Worm (Caenorhabditis elegans) whole organism, L4 larva: Measurements from ENCODE around the gene sru-8.
A peak's percentile ranks its signal among the peaks of the same experiment; 100 is the strongest.

Experiments
- F37D6.2 ChIP-seq: sonication (generic microtip); optimal IDR thresholded peaks from 2 replicates; lab custom pipeline; 2016; ENCODE audit warnings: mild to moderate bottlenecking, missing genetic modification characterization, missing compliant biosample characterization
- T20F7.1 ChIP-seq: fragments of 200-800 bp; sonication (Bioruptor generic); optimal IDR thresholded peaks from 2 replicates; lab custom pipeline; 2018; ENCODE audit warnings: mild to moderate bottlenecking, missing genetic modification characterization, missing compliant biosample characterization
- Y5F2A.4 ChIP-seq: fragments of 200-800 bp; sonication (Bioruptor generic); optimal IDR thresholded peaks from 2 replicates; lab custom pipeline; 2018; ENCODE audit warnings: mild to moderate bottlenecking, missing genetic modification characterization, missing compliant biosample characterization
- Y75B8A.6 ChIP-seq: fragments of 200-800 bp; sonication (Bioruptor generic); IDR thresholded peaks from 2 replicates; pipeline ENCODE4 v1.3.6; 2022; ENCODE audit warnings: missing genetic modification reagents, missing genetic modification characterization, missing compliant biosample characterization
- ZK337.2 ChIP-seq: fragments of 200-800 bp; sonication (Bioruptor generic); IDR thresholded peaks from 2 replicates; pipeline ENCODE4 v1.3.6; 2022; ENCODE audit warnings: missing genetic modification reagents, missing genetic modification characterization, missing compliant biosample characterization
- ZK546.5 ChIP-seq, 2 experiments: sonication (generic microtip); optimal IDR thresholded peaks; 2 replicates each; lab custom pipeline; 2017; ENCODE audit warnings: missing biosample characterization in 2 of 2, missing genetic modification characterization in 2 of 2
- ceh-44 ChIP-seq: fragments of 200-800 bp; sonication (Bioruptor generic); IDR thresholded peaks from 2 replicates; pipeline ENCODE4 v1.3.6; 2022; ENCODE audit warnings: missing genetic modification reagents, missing genetic modification characterization, missing compliant biosample characterization
- cey-2 ChIP-seq: sonication (generic microtip); optimal IDR thresholded peaks from 3 replicates; lab custom pipeline; 2017; ENCODE audit warnings: missing genetic modification characterization, mild to moderate bottlenecking, missing compliant biosample characterization, antibody characterized with exemption, borderline replicate concordance; ENCODE audit not compliant: insufficient read depth
- daf-16 ChIP-seq, 3 experiments: sonication (generic microtip); optimal IDR thresholded peaks; 2 replicates each; lab custom pipeline; 2016 to 2017; ENCODE audit warnings: missing genetic modification characterization in 3 of 3, missing genetic modification reagents in 3 of 3, mild to moderate bottlenecking in 2 of 3, missing compliant biosample characterization in 2 of 3, missing biosample characterization in 1 of 3, moderate library complexity in 1 of 3
- dmd-8 ChIP-seq: fragments of 200-800 bp; sonication (Bioruptor generic); IDR thresholded peaks from 2 replicates; pipeline ENCODE4 v1.3.6; 2022; ENCODE audit warnings: missing genetic modification characterization, missing compliant biosample characterization
- dpl-1 ChIP-seq: fragments of 150-350 bp; optimal IDR thresholded peaks from 2 replicates; lab custom pipeline; 2014; ENCODE audit warnings: missing biosample characterization, missing genetic modification reagents, missing genetic modification characterization
- duxl-1 ChIP-seq: sonication (generic microtip); optimal IDR thresholded peaks from 2 replicates; lab custom pipeline; 2016; ENCODE audit warnings: mild to moderate bottlenecking, missing genetic modification characterization, moderate library complexity, missing compliant biosample characterization; ENCODE audit not compliant: poor library complexity
- egl-27 ChIP-seq: sonication (generic microtip); optimal IDR thresholded peaks from 3 replicates; lab custom pipeline; 2017; ENCODE audit warnings: missing biosample characterization, missing genetic modification reagents, missing genetic modification characterization
- egl-43 ChIP-seq: fragments of 200-800 bp; sonication (Bioruptor generic); IDR thresholded peaks from 2 replicates; pipeline ENCODE4 v1.3.6; 2022; ENCODE audit warnings: missing genetic modification reagents, missing genetic modification characterization, missing compliant biosample characterization
- fkh-10 ChIP-seq: fragments of 150-350 bp; optimal IDR thresholded peaks from 2 replicates; lab custom pipeline; 2014; ENCODE audit warnings: missing biosample characterization, missing genetic modification reagents, missing genetic modification characterization
- hlh-30 ChIP-seq: sonication (generic microtip); optimal IDR thresholded peaks from 2 replicates; lab custom pipeline; 2017; ENCODE audit warnings: antibody characterized with exemption, mild to moderate bottlenecking, missing genetic modification characterization, missing compliant biosample characterization; ENCODE audit not compliant: insufficient read depth
- lin-13 ChIP-seq: fragments of 150-350 bp; optimal IDR thresholded peaks from 2 replicates; lab custom pipeline; 2014; ENCODE audit warnings: missing biosample characterization, missing genetic modification reagents, missing genetic modification characterization
- lin-15B ChIP-seq: fragments of 150-350 bp; sonication (generic microtip); optimal IDR thresholded peaks from 3 replicates; lab custom pipeline; 2014; ENCODE audit warnings: missing biosample characterization, missing genetic modification characterization
- lin-29 ChIP-seq: fragments of 200-800 bp; sonication (Bioruptor generic); IDR thresholded peaks from 2 replicates; pipeline ENCODE4 v1.3.6; 2022; ENCODE audit warnings: missing genetic modification reagents, missing genetic modification characterization, missing compliant biosample characterization
- lin-38 ChIP-seq: fragments of 200-800 bp; sonication (Bioruptor generic); IDR thresholded peaks from 2 replicates; pipeline ENCODE4 v1.3.6; 2022; ENCODE audit warnings: missing genetic modification reagents, missing genetic modification characterization, missing compliant biosample characterization
- lin-39 ChIP-seq: fragments of 150-350 bp; optimal IDR thresholded peaks from 2 replicates; lab custom pipeline; 2014; ENCODE audit warnings: missing biosample characterization, missing genetic modification reagents, missing genetic modification characterization
- madf-9 ChIP-seq: fragments of 200-800 bp; sonication (Bioruptor generic); conservative IDR thresholded peaks from 2 replicates; pipeline ENCODE4 v1.3.6; 2022; ENCODE audit warnings: missing genetic modification reagents, missing genetic modification characterization, missing compliant biosample characterization
- mdl-1 ChIP-seq, 2 experiments: fragments of 150-350 bp in 1 of 2; sonication (generic microtip) in 1 of 2; optimal IDR thresholded peaks; 2 replicates each; lab custom pipeline; 2014 to 2017; ENCODE audit warnings: missing biosample characterization in 2 of 2, missing genetic modification characterization in 2 of 2
- nhr-10 ChIP-seq: fragments of 150-350 bp; optimal IDR thresholded peaks from 2 replicates; lab custom pipeline; 2014; ENCODE audit warnings: missing biosample characterization, missing genetic modification characterization
- nhr-11 ChIP-seq: fragments of 150-350 bp; optimal IDR thresholded peaks from 2 replicates; lab custom pipeline; 2014; ENCODE audit warnings: missing biosample characterization, missing genetic modification characterization
- nhr-237 ChIP-seq: sonication (generic microtip); optimal IDR thresholded peaks from 2 replicates; lab custom pipeline; 2017; ENCODE audit warnings: missing biosample characterization, missing genetic modification characterization
- nhr-25 ChIP-seq: sonication (generic microtip); optimal IDR thresholded peaks from 2 replicates; lab custom pipeline; 2017; ENCODE audit warnings: missing genetic modification characterization, mild to moderate bottlenecking, missing compliant biosample characterization, antibody characterized with exemption, moderate library complexity, borderline replicate concordance; ENCODE audit not compliant: insufficient read depth
- tag-97 ChIP-seq: fragments of 200-800 bp; sonication (Bioruptor generic); IDR thresholded peaks from 2 replicates; pipeline ENCODE4 v1.3.6; 2022; ENCODE audit warnings: missing genetic modification characterization, missing compliant biosample characterization
- unc-62 ChIP-seq, 3 experiments: fragments of 150-350 bp in 1 of 3; sonication (generic microtip); optimal IDR thresholded peaks in 2 of 3; peaks in 1 of 3; 1 replicate in 1 of 3; 2 replicates in 2 of 3; lab custom pipeline; 2014 to 2017; ENCODE audit warnings: missing biosample characterization in 3 of 3, missing genetic modification characterization in 3 of 3, missing genetic modification reagents in 3 of 3, missing genotype in 1 of 3
- zfp-3 ChIP-seq: fragments of 200-800 bp; sonication (Bioruptor generic); conservative IDR thresholded peaks from 2 replicates; pipeline ENCODE4 v1.3.6; 2022; ENCODE audit warnings: missing genetic modification reagents, missing genetic modification characterization, missing compliant biosample characterization
- zip-11 ChIP-seq: fragments of 200-800 bp; sonication (Bioruptor generic); IDR thresholded peaks from 2 replicates; pipeline ENCODE4 v1.3.6; 2022; ENCODE audit warnings: missing genetic modification characterization, missing compliant biosample characterization

The sru-8 gene

DNA sequence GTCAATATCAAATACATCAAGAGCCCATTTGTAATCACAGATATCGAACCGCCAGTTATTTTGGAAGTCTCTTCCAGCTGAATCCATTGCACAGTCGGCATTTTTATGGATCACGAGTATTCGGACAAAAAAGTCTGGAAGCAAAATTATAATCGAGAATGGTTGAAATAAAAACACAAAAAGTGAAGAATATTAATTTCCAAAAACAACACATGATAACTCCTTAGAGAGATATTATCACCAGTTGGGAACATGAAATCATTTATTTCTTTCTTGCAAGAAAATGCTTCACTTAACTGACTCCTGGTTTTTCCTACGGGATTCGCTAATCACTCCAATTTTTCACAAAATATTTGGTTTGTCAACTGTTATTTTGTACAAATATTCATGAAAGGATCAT lies 19.5 kb upstream of the sru-8 start, which contains the start of gene str-2:
TSS of gene str-2 (minus strand) at position 101 of the 400 bp plus-strand sequence.
- TF ChIP-seq dpl-1 (GFP tag; lab: Kevin White, UChicago) (no peak), T20F7.1 (GFP tag; lab: Kevin White, UChicago) (no peak)

DNA sequence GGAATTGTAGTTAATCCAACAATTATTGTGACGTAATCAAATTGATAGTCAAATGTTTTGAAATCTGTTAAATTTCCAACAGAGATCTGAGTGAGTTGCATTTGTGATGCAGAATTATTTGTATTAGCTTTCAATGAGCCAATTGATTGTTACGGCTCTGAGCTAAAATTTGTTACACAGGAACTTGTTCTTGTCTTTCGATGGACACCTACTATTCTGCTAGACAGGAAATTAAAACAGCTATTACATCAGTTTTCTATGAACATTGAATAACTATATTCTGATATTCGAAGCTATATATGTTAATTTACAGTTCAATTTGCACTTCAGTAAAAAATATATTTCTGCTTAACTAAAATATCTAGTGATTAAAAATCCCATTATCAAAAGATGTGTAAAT lies 9.8 kb upstream of the sru-8 start, which contains the start of gene sru-40:
TSS of gene sru-40 (minus strand) at position 101 of the 400 bp plus-strand sequence.
- no peak for TF ChIP-seq lin-15B (tag; lab: Kevin White, UChicago)
- TF ChIP-seq Y75B8A.6 = no peak
- no peak for TF ChIP-seq egl-43 (GFP tag; lab: Robert Waterston, UW)
- TF ChIP-seq dpl-1 (GFP tag; lab: Kevin White, UChicago) = no peak
- TF ChIP-seq ZK546.5 (tag; optimal IDR thresholded peaks at IDR 0.05; lab: Kevin White, UChicago) = no peak
- no peak for TF ChIP-seq nhr-10
- no peak for TF ChIP-seq tag-97 (GFP tag; lab: Robert Waterston, UW)
- TF ChIP-seq nhr-237 = no peak
- TF ChIP-seq zfp-3 (GFP tag; lab: Robert Waterston, UW) = no peak
- TF ChIP-seq ceh-44 (GFP tag; lab: Robert Waterston, UW) = no peak
- no peak for TF ChIP-seq unc-62 (GFP tag; optimal IDR thresholded peaks at IDR 0.05 in 1 of 2; lab: Kevin White, UChicago)
- TF ChIP-seq unc-62 (tag; optimal IDR thresholded peaks at IDR 0.05; lab: Kevin White, UChicago) = no peak
- TF ChIP-seq hlh-30 (tag; lab: Kevin White, UChicago) = no peak
- no peak for TF ChIP-seq nhr-11 (tag; lab: Kevin White, UChicago)
- TF ChIP-seq mdl-1 (tag; optimal IDR thresholded peaks at IDR 0.05; lab: Kevin White, UChicago) = no peak
- no peak for TF ChIP-seq Y5F2A.4 (GFP tag; lab: Kevin White, UChicago)

DNA sequence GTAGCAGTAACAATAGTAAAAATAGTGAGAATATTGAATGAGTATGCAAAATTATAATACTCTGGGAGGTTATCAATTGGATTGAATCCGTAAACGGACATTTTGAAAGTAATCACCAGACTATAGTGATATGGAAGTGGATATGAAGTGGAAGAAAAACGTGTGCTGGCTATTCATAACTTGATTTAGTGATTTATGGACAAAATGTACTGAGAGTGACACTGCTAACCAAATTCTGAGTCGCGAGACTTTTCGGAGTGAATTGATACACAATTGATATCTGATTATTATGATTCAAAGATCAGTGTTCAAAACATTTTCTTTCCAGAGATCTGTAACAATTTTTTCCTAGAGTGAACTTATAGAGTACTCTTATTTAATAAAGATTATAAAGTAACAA lies 7.7 kb upstream of the sru-8 start, which contains the start of gene sru-38:
TSS of gene sru-38 (minus strand) at position 101 of the 400 bp plus-strand sequence.
- TF ChIP-seq zip-11 (GFP tag; lab: Robert Waterston, UW) (no peak), F37D6.2 (tag; lab: Kevin White, UChicago) (no peak), ceh-44 (GFP tag; lab: Robert Waterston, UW) (no peak), cey-2 (no peak), daf-16 (GFP tag; optimal IDR thresholded peaks at IDR 0.05; lab: Kevin White, UChicago) (no peak), daf-16 (tag; optimal IDR thresholded peaks at IDR 0.05; lab: Kevin White, UChicago) (no peak), lin-39 (tag; lab: Kevin White, UChicago) (no peak), dmd-8 (GFP tag; lab: Robert Waterston, UW) (no peak), nhr-25 (tag; lab: Kevin White, UChicago) (no peak), fkh-10 (no peak), lin-13 (GFP tag; lab: Kevin White, UChicago) (no peak), lin-38 (GFP tag; lab: Robert Waterston, UW) (no peak), ZK337.2 (GFP tag; lab: Robert Waterston, UW) (no peak)
- TF ChIP-seq, all 104 proteins: peak for 0

DNA sequence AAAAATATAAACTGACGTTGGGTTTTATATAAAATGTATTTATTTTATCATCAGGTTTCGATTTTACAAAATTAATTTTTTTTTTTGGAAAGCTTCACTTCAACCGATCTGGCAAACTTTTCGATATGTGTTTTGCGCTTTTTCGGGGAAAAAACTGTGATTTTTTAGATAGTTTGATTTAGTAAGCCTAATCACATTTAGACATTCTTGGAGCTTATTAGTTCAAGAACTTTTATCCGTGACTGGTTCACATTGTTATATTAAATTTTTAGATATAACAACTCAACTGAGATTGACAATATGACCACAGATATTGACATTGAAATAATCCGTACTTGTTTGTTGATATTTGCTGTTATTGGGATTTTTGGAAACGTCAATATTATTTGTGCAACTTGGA lies 6.0 kb upstream of the sru-8 start, which contains the start of gene srsx-21:
TSS of gene srsx-21 (plus strand) at position 301 of the 400 bp plus-strand sequence.
- TF ChIP-seq duxl-1 (tag; lab: Kevin White, UChicago) = no peak
- TF ChIP-seq lin-29 = no peak
- no peak for TF ChIP-seq nhr-237
- TF ChIP-seq Y75B8A.6 = no peak
- no peak for TF ChIP-seq egl-27 (tag; lab: Kevin White, UChicago)
- peak in 1 of 2 experiments; percentile 59 for TF ChIP-seq unc-62 (GFP tag; optimal IDR thresholded peaks at IDR 0.05 in 1 of 2; lab: Kevin White, UChicago)
- TF ChIP-seq unc-62 (tag; optimal IDR thresholded peaks at IDR 0.05; lab: Kevin White, UChicago) = no peak
- no peak for TF ChIP-seq madf-9 (GFP tag; lab: Robert Waterston, UW)
- no peak for TF ChIP-seq lin-15B (tag; lab: Kevin White, UChicago)
